Fruit fly (Drosophila melanogaster): ENCODE results near the gene CG46513.
"Not testable (repeated sequence)": the region's sequence is repeated elsewhere in the genome, so short reads cannot be mapped to it uniquely, and the experiment has no call there.

- not testable (repeated sequence) for TF ChIP-seq Met (GFP tag; optimal IDR thresholded peaks at IDR 0.05); CG16779 (tag; optimal IDR thresholded peaks at IDR 0.05); CG6276 (GFP tag; optimal IDR thresholded peaks at IDR 0.05); cyc (GFP tag; optimal IDR thresholded peaks at IDR 0.05); CG10669 (GFP tag; optimal IDR thresholded peaks at IDR 0.05); pdm3 (GFP tag; optimal IDR thresholded peaks at IDR 0.05); esn (GFP tag; optimal IDR thresholded peaks at IDR 0.05); topi (GFP tag; optimal IDR thresholded peaks at IDR 0.05)
Measured at dm6 chrX:22231270-22231669, 39.2 kb downstream of the CG46513 start, which contains the start of gene CG46519.
